Fruit fly (Drosophila melanogaster): ENCODE results near the gene TpnC25D.

The TpnC25D gene

dm6 chr2L:5261223-5261984 is 44.9 kb downstream of the TpnC25D start:
- TF ChIP-seq CG4496 (GFP tag; IDR thresholded peaks at IDR 0.05): peak; percentile 87
- peak; percentile 90 for TF ChIP-seq CG8159 (tag; optimal IDR thresholded peaks at IDR 0.05)
- peak; percentile 79 for TF ChIP-seq fd96Ca (GFP tag; IDR thresholded peaks at IDR 0.05)
- peak; percentile 91 for TF ChIP-seq CG17806 (tag; optimal IDR thresholded peaks at IDR 0.05)
- TF ChIP-seq Snoo (tag; optimal IDR thresholded peaks at IDR 0.05): peak; percentile 71
- peak; percentile 75 for TF ChIP-seq Ets98B (GFP tag; IDR thresholded peaks at IDR 0.05)
- TF ChIP-seq EcR (GFP tag; optimal IDR thresholded peaks at IDR 0.05): peak; percentile 34
- TF ChIP-seq CG32121 (GFP tag; IDR thresholded peaks at IDR 0.05): peak; percentile 74
- TF ChIP-seq gl (tag; optimal IDR thresholded peaks at IDR 0.05): peak; percentile 87
- TF ChIP-seq CG15710 (tag; optimal IDR thresholded peaks at IDR 0.05): peak; percentile 81
- TF ChIP-seq D1 (tag; optimal IDR thresholded peaks at IDR 0.05): peak; percentile 63
- TF ChIP-seq CG12605 (GFP tag; IDR thresholded peaks at IDR 0.05): peak; percentile 68
- peak; percentile 85 for TF ChIP-seq CG9948 (tag; optimal IDR thresholded peaks at IDR 0.05)
- no peak for TF ChIP-seq CG10348 (GFP tag; IDR thresholded peaks at IDR 0.05)
- peak; percentile 87 for TF ChIP-seq CG34367 (tag; optimal IDR thresholded peaks at IDR 0.05)
- TF ChIP-seq Pif1A (GFP tag; optimal IDR thresholded peaks at IDR 0.05): peak; percentile 91
- peak; percentile 86 for TF ChIP-seq Pif1B (GFP tag; optimal IDR thresholded peaks at IDR 0.05)
- TF ChIP-seq CG13204 (GFP tag; optimal IDR thresholded peaks at IDR 0.05): peak; percentile 66
- TF ChIP-seq CG8301 (tag; optimal IDR thresholded peaks at IDR 0.05): peak; percentile 88
- TF ChIP-seq CG14655 (GFP tag; optimal IDR thresholded peaks at IDR 0.05): peak; percentile 87
- TF ChIP-seq rn (GFP tag; IDR thresholded peaks at IDR 0.05): peak; percentile 48; the same call in 1 of the 2 replicates

DNA sequence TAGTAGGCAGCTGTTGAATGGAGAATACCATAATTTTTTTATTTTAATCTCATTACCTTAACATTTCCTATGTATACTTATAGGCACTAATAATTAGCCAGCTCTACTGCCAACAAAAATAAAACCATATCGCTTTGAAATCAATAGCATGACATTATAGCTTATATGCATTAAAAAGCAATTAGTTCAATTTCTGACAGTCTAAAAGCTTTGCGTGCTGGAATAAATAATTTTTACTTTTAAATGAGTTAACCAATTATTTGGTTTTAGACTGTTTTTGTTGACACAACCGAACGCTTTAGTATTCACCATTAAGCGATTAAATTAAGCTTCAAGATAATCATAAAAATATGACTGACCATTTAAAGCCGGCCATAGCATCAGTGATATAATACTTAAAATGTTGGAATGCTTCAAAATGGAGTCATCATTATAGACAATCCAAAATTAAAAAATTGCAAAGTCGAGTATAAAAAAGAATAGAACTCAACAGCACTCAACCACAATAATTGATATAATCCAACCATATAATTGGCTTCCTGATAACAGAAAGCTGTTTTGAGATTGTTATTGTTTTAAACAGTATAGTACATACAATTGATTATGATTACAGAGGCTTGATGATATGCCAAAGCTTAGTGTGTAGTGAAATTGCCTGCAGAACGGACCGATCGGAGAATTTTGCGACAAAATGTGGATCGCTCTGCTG is 47.0 kb downstream of the TpnC25D start, which contains the start of gene Cyp4ac1:
Gene Cyp4ac1 (plus strand): TSS at position 659 of the 709 bp plus-strand sequence.
- TF ChIP-seq CG17806 (tag; optimal IDR thresholded peaks at IDR 0.05) (no peak), CG14655 (GFP tag; optimal IDR thresholded peaks at IDR 0.05) (no peak)

- TF ChIP-seq CG10348 (GFP tag; IDR thresholded peaks at IDR 0.05): no peak
Measured at dm6 chr2L:5264157-5264556, 47.7 kb downstream of the TpnC25D start.

DNA sequence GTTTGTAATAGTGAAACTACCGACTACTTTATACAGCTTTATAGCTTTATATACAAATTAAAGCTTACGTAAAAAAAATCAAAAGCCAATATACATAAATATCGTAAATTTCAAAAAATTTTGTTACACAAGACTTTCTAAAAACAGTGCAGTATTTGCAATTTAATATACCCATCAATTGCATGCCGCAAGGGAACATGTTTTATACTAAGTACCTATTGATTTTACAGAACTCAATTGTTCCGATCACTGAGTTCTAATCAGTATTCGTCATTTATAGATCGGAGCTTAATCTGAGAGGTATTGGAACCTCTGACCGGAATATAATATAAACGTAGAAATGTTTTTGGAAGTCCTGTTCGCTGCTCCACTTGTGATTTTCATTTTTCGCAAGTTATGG is 49.6 kb downstream of the TpnC25D start, which contains the start of gene Cyp4ac2:
Gene Cyp4ac2 (plus strand): TSS at position 301 of the 400 bp plus-strand sequence.
- TF ChIP-seq CG34367 (tag; optimal IDR thresholded peaks at IDR 0.05) (no peak), Pif1B (GFP tag; optimal IDR thresholded peaks at IDR 0.05) (no peak), CG32121 (GFP tag; IDR thresholded peaks at IDR 0.05) (no peak), CG17806 (tag; optimal IDR thresholded peaks at IDR 0.05) (no peak), fd96Ca (GFP tag; IDR thresholded peaks at IDR 0.05) (no peak)

DNA sequence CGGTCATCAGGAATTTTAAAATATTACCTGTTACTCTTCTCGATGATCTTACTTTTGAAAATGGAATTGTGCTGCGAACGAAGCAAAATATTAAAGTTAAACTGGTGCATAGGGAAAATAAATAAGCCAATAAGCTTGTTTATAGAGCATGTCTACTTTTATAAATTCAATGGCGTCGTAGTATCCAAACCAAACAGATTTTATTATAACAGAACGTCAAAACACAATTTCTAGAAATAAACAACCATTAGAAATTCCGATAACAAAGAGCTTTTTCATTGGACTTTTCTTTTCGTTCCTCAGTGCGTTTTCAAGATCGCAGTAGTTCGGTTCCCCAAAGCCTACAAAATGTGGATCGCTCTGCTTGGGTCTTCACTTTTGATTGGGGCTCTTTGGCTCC is 51.7 kb downstream of the TpnC25D start, which contains the start of gene Cyp4ac3:
Gene Cyp4ac3 (plus strand): TSS at position 301 of the 400 bp plus-strand sequence.
- TF ChIP-seq Pif1B (GFP tag; optimal IDR thresholded peaks at IDR 0.05) (no peak), rn (GFP tag; IDR thresholded peaks at IDR 0.05) (no peak), Pif1A (GFP tag; optimal IDR thresholded peaks at IDR 0.05) (no peak)
